Worm (Caenorhabditis elegans) whole organism, L4 larva: ENCODE data around the gene ipla-2.

Experiments
- F49E8.2 ChIP-seq: sonication (generic microtip); optimal IDR thresholded peaks from 2 replicates; lab custom pipeline; 2016; ENCODE audit warnings: missing compliant biosample characterization, mild to moderate bottlenecking, missing genetic modification characterization, borderline replicate concordance
- T20F7.1 ChIP-seq: fragments of 200-800 bp; sonication (Bioruptor generic); optimal IDR thresholded peaks from 2 replicates; lab custom pipeline; 2018; ENCODE audit warnings: mild to moderate bottlenecking, missing genetic modification characterization, missing compliant biosample characterization
- Y48G9A.11 ChIP-seq: fragments of 200-800 bp; sonication (Bioruptor generic); IDR thresholded peaks from 2 replicates; pipeline ENCODE4 v1.3.6; 2022; ENCODE audit warnings: missing genetic modification reagents, missing genetic modification characterization, missing compliant biosample characterization
- aha-1 ChIP-seq: fragments of 150-350 bp; peaks from one replicate; lab custom pipeline; 2014; ENCODE audit warnings: missing biosample characterization, missing genetic modification characterization
- aly-2 ChIP-seq: sonication (generic microtip); optimal IDR thresholded peaks from 2 replicates; lab custom pipeline; 2018; ENCODE audit warnings: missing biosample characterization, missing genetic modification characterization
- ceh-20 ChIP-seq: fragments of 200-800 bp; sonication (Bioruptor generic); IDR thresholded peaks from 2 replicates; pipeline ENCODE4 v1.3.6; 2022; ENCODE audit warnings: missing genetic modification reagents, missing genetic modification characterization, missing compliant biosample characterization
- ceh-28 ChIP-seq: fragments of 150-350 bp; optimal IDR thresholded peaks from 2 replicates; lab custom pipeline; 2014; ENCODE audit warnings: missing biosample characterization, missing genetic modification reagents, missing genetic modification characterization
- ceh-82 ChIP-seq: sonication (generic microtip); optimal IDR thresholded peaks from 2 replicates; lab custom pipeline; 2017; ENCODE audit warnings: missing biosample characterization, missing genetic modification characterization
- ces-1 ChIP-seq: fragments of 150-350 bp; sonication (generic microtip); optimal IDR thresholded peaks from 4 replicates; lab custom pipeline; 2014; ENCODE audit warnings: missing biosample characterization, missing genetic modification reagents, missing genetic modification characterization
- ctbp-1 ChIP-seq: fragments of 200-800 bp; sonication (Bioruptor generic); IDR thresholded peaks from 2 replicates; pipeline ENCODE4 v1.3.6; 2022; ENCODE audit warnings: missing genetic modification reagents, missing genetic modification characterization, missing compliant biosample characterization
- daf-12 ChIP-seq: fragments of 150-350 bp; optimal IDR thresholded peaks from 2 replicates; lab custom pipeline; 2014; ENCODE audit warnings: missing biosample characterization, missing genetic modification reagents, missing genetic modification characterization
- daf-16 ChIP-seq, 3 experiments: sonication (generic microtip); optimal IDR thresholded peaks; 2 replicates each; lab custom pipeline; 2016 to 2017; ENCODE audit warnings: missing genetic modification characterization in 3 of 3, missing genetic modification reagents in 3 of 3, mild to moderate bottlenecking in 2 of 3, missing compliant biosample characterization in 2 of 3, missing biosample characterization in 1 of 3, moderate library complexity in 1 of 3
- daf-19 ChIP-seq: fragments of 200-800 bp; sonication (Bioruptor generic); conservative IDR thresholded peaks from 2 replicates; pipeline ENCODE4 v1.3.6; 2022; ENCODE audit warnings: missing genetic modification characterization, missing compliant biosample characterization
- daf-8 ChIP-seq: fragments of 200-800 bp; sonication (Bioruptor generic); IDR thresholded peaks from 2 replicates; pipeline ENCODE4 v1.3.6; 2022; ENCODE audit warnings: missing genetic modification characterization, missing compliant biosample characterization
- dmd-9 ChIP-seq: fragments of 200-800 bp; sonication (Bioruptor generic); IDR thresholded peaks from 2 replicates; pipeline ENCODE4 v1.3.6; 2022; ENCODE audit warnings: missing genetic modification reagents, missing genetic modification characterization, missing compliant biosample characterization
- duxl-1 ChIP-seq: sonication (generic microtip); optimal IDR thresholded peaks from 2 replicates; lab custom pipeline; 2016; ENCODE audit warnings: mild to moderate bottlenecking, missing genetic modification characterization, moderate library complexity, missing compliant biosample characterization; ENCODE audit not compliant: poor library complexity
- dve-1 ChIP-seq: sonication (generic microtip); optimal IDR thresholded peaks from 2 replicates; lab custom pipeline; 2017; ENCODE audit warnings: antibody characterized with exemption, mild to moderate bottlenecking, missing genetic modification characterization, missing compliant biosample characterization; ENCODE audit not compliant: insufficient read depth
- egl-43 ChIP-seq: fragments of 200-800 bp; sonication (Bioruptor generic); IDR thresholded peaks from 2 replicates; pipeline ENCODE4 v1.3.6; 2022; ENCODE audit warnings: missing genetic modification reagents, missing genetic modification characterization, missing compliant biosample characterization
- fkh-10 ChIP-seq: fragments of 150-350 bp; optimal IDR thresholded peaks from 2 replicates; lab custom pipeline; 2014; ENCODE audit warnings: missing biosample characterization, missing genetic modification reagents, missing genetic modification characterization
- fos-1 ChIP-seq: fragments of 150-350 bp; optimal IDR thresholded peaks from 2 replicates; lab custom pipeline; 2014; ENCODE audit warnings: missing biosample characterization, missing genetic modification characterization
- hlh-30 ChIP-seq: sonication (generic microtip); optimal IDR thresholded peaks from 2 replicates; lab custom pipeline; 2017; ENCODE audit warnings: antibody characterized with exemption, mild to moderate bottlenecking, missing genetic modification characterization, missing compliant biosample characterization; ENCODE audit not compliant: insufficient read depth
- lim-7 ChIP-seq: fragments of 200-800 bp; sonication (Bioruptor generic); IDR thresholded peaks from 2 replicates; pipeline ENCODE4 v1.3.6; 2022; ENCODE audit warnings: missing genetic modification characterization, missing compliant biosample characterization
- lin-13 ChIP-seq: fragments of 150-350 bp; optimal IDR thresholded peaks from 2 replicates; lab custom pipeline; 2014; ENCODE audit warnings: missing biosample characterization, missing genetic modification reagents, missing genetic modification characterization
- lin-38 ChIP-seq: fragments of 200-800 bp; sonication (Bioruptor generic); IDR thresholded peaks from 2 replicates; pipeline ENCODE4 v1.3.6; 2022; ENCODE audit warnings: missing genetic modification reagents, missing genetic modification characterization, missing compliant biosample characterization
- lir-3 ChIP-seq: sonication (generic microtip); optimal IDR thresholded peaks from 2 replicates; lab custom pipeline; 2016; ENCODE audit warnings: mild to moderate bottlenecking, missing genetic modification characterization, missing compliant biosample characterization
- lsy-2 ChIP-seq, 2 experiments: fragments of 150-350 bp in 1 of 2; sonication (generic microtip) in 1 of 2; optimal IDR thresholded peaks; 2 replicates each; lab custom pipeline; 2014 to 2017; ENCODE audit warnings: missing biosample characterization in 2 of 2, missing genetic modification characterization in 2 of 2
- madf-9 ChIP-seq: fragments of 200-800 bp; sonication (Bioruptor generic); conservative IDR thresholded peaks from 2 replicates; pipeline ENCODE4 v1.3.6; 2022; ENCODE audit warnings: missing genetic modification reagents, missing genetic modification characterization, missing compliant biosample characterization
- mdl-1 ChIP-seq, 2 experiments: fragments of 150-350 bp in 1 of 2; sonication (generic microtip) in 1 of 2; optimal IDR thresholded peaks; 2 replicates each; lab custom pipeline; 2014 to 2017; ENCODE audit warnings: missing biosample characterization in 2 of 2, missing genetic modification characterization in 2 of 2
- mdt-29 ChIP-seq: fragments of 200-800 bp; sonication (Bioruptor generic); IDR thresholded peaks from 2 replicates; pipeline ENCODE4 v1.3.6; 2022; ENCODE audit warnings: missing genetic modification reagents, missing genetic modification characterization, missing compliant biosample characterization
- mep-1 ChIP-seq: fragments of 150-350 bp; sonication (generic microtip); optimal IDR thresholded peaks from 3 replicates; lab custom pipeline; 2014; ENCODE audit warnings: missing biosample characterization, missing genetic modification characterization
- mes-2 ChIP-seq: sonication (generic microtip); optimal IDR thresholded peaks from 2 replicates; lab custom pipeline; 2016; ENCODE audit warnings: missing genotype, mild to moderate bottlenecking, missing genetic modification characterization, missing compliant biosample characterization; ENCODE audit not compliant: poor library complexity, severe bottlenecking
- nhr-102 ChIP-seq: sonication (generic microtip); optimal IDR thresholded peaks from 2 replicates; lab custom pipeline; 2016; ENCODE audit warnings: mild to moderate bottlenecking, missing genetic modification characterization, moderate library complexity, missing compliant biosample characterization
- nhr-111 ChIP-seq: fragments of 200-800 bp; sonication (Bioruptor generic); optimal IDR thresholded peaks from 2 replicates; lab custom pipeline; 2018; ENCODE audit warnings: mild to moderate bottlenecking, missing genetic modification characterization, missing compliant biosample characterization
- nhr-25 ChIP-seq: sonication (generic microtip); optimal IDR thresholded peaks from 2 replicates; lab custom pipeline; 2017; ENCODE audit warnings: missing genetic modification characterization, mild to moderate bottlenecking, missing compliant biosample characterization, antibody characterized with exemption, moderate library complexity, borderline replicate concordance; ENCODE audit not compliant: insufficient read depth
- nhr-28 ChIP-seq: fragments of 150-350 bp; optimal IDR thresholded peaks from 2 replicates; lab custom pipeline; 2014; ENCODE audit warnings: missing biosample characterization, missing genetic modification characterization
- nhr-41 ChIP-seq: fragments of 200-800 bp; sonication (Bioruptor generic); IDR thresholded peaks from 2 replicates; pipeline ENCODE4 v1.3.6; 2022; ENCODE audit warnings: missing genetic modification reagents, missing genetic modification characterization, missing compliant biosample characterization
- nhr-42 ChIP-seq: fragments of 200-800 bp; sonication (Bioruptor generic); IDR thresholded peaks from 2 replicates; pipeline ENCODE4 v1.3.6; 2022; ENCODE audit warnings: missing genetic modification characterization, missing compliant biosample characterization
- nhr-48 ChIP-seq: sonication (generic microtip); optimal IDR thresholded peaks from 2 replicates; lab custom pipeline; 2016; ENCODE audit warnings: mild to moderate bottlenecking, missing genetic modification characterization, missing compliant biosample characterization
- nhr-6 ChIP-seq: fragments of 150-350 bp; optimal IDR thresholded peaks from 2 replicates; lab custom pipeline; 2014; ENCODE audit warnings: missing biosample characterization, missing genetic modification characterization
- pha-4 ChIP-seq, 2 experiments: fragments of 150-350 bp in 1 of 2; fragments of 200-800 bp in 1 of 2; sonication (Bioruptor generic) in 1 of 2; IDR thresholded peaks in 1 of 2; optimal IDR thresholded peaks in 1 of 2; 2 replicates each; pipeline versions ENCODE4 v1.3.6 to Lab custom; 2014 to 2022; ENCODE audit warnings: missing genetic modification characterization in 2 of 2, missing genetic modification reagents in 2 of 2, missing biosample characterization in 1 of 2, missing compliant biosample characterization in 1 of 2
- pqm-1 ChIP-seq: sonication (generic microtip); optimal IDR thresholded peaks from 2 replicates; lab custom pipeline; 2017; ENCODE audit warnings: missing biosample characterization, missing genetic modification characterization
- saeg-2 ChIP-seq: fragments of 200-800 bp; sonication (Bioruptor generic); IDR thresholded peaks from 2 replicates; pipeline ENCODE4 v1.3.6; 2022; ENCODE audit warnings: missing genetic modification reagents, missing genetic modification characterization, missing compliant biosample characterization
- sdz-12 ChIP-seq: fragments of 200-800 bp; sonication (Bioruptor generic); optimal IDR thresholded peaks from 2 replicates; lab custom pipeline; 2018; ENCODE audit warnings: mild to moderate bottlenecking, missing genetic modification characterization, missing compliant biosample characterization
- snpc-1.2 ChIP-seq: fragments of 200-800 bp; sonication (Bioruptor generic); IDR thresholded peaks from 2 replicates; pipeline ENCODE4 v1.3.6; 2022; ENCODE audit warnings: missing genetic modification reagents, missing genetic modification characterization, missing compliant biosample characterization
- spr-1 ChIP-seq: sonication (generic microtip); optimal IDR thresholded peaks from 2 replicates; lab custom pipeline; 2016; ENCODE audit warnings: mild to moderate bottlenecking, missing genetic modification characterization, missing compliant biosample characterization
- tag-97 ChIP-seq: fragments of 200-800 bp; sonication (Bioruptor generic); IDR thresholded peaks from 2 replicates; pipeline ENCODE4 v1.3.6; 2022; ENCODE audit warnings: missing genetic modification characterization, missing compliant biosample characterization
- tra-1 ChIP-seq: fragments of 200-800 bp; sonication (Bioruptor generic); IDR thresholded peaks from 2 replicates; pipeline ENCODE4 v1.3.6; 2022; ENCODE audit warnings: missing genetic modification reagents, missing genetic modification characterization, missing compliant biosample characterization
- vab-7 ChIP-seq: fragments of 200-800 bp; sonication (Bioruptor generic); IDR thresholded peaks from 2 replicates; pipeline ENCODE4 v1.3.6; 2022; ENCODE audit warnings: missing genetic modification reagents, missing genetic modification characterization, missing compliant biosample characterization
- zag-1 ChIP-seq: fragments of 150-350 bp; optimal IDR thresholded peaks from 2 replicates; lab custom pipeline; 2014; ENCODE audit warnings: missing biosample characterization, missing genetic modification characterization

The ipla-2 gene

ce11 chrX:9822606-9823264, 15.1 kb downstream of the ipla-2 start (continued):
- TF ChIP-seq nhr-25 (tag; lab: Kevin White, UChicago) (peak; percentile 59), pha-4 (GFP tag; IDR thresholded peaks at IDR 0.05; lab: Robert Waterston, UW) (no peak), pha-4 (tag; optimal IDR thresholded peaks at IDR 0.05; lab: Kevin White, UChicago) (peak; percentile 72), nhr-28 (tag; lab: Kevin White, UChicago) (peak; percentile 45), aly-2 (no peak), mdt-29 (GFP tag; lab: Robert Waterston, UW) (no peak), sdz-12 (no peak), lim-7 (GFP tag; lab: Robert Waterston, UW) (no peak), tag-97 (no peak), saeg-2 (no peak), daf-19 (GFP tag; lab: Robert Waterston, UW) (no peak), nhr-111 (GFP tag; lab: Kevin White, UChicago) (no peak), mes-2 (tag; lab: Kevin White, UChicago) (peak; percentile 74), fos-1 (tag; lab: Kevin White, UChicago) (no peak), ceh-20 (no peak), hlh-30 (tag; lab: Kevin White, UChicago) (peak; percentile 61), madf-9 (GFP tag; lab: Robert Waterston, UW) (no peak), daf-12 (tag; lab: Kevin White, UChicago) (no peak), vab-7 (GFP tag; lab: Robert Waterston, UW) (no peak), daf-16 (GFP tag; optimal IDR thresholded peaks at IDR 0.05; lab: Kevin White, UChicago) (no peak), daf-16 (tag; optimal IDR thresholded peaks at IDR 0.05; lab: Kevin White, UChicago) (peak; percentile 77), nhr-48 (tag; lab: Kevin White, UChicago) (no peak), aha-1 (tag; lab: Kevin White, UChicago) (no peak), mdl-1 (tag; optimal IDR thresholded peaks at IDR 0.05; lab: Kevin White, UChicago) (peak in 1 of 2 experiments; percentile 76), nhr-41 (no peak), lsy-2 (tag; optimal IDR thresholded peaks at IDR 0.05; lab: Kevin White, UChicago) (no peak), lin-13 (GFP tag; lab: Kevin White, UChicago) (no peak), F49E8.2 (tag; lab: Kevin White, UChicago) (no peak), ces-1 (GFP tag; lab: Kevin White, UChicago) (no peak), mep-1 (peak; percentile 85), T20F7.1 (GFP tag; lab: Kevin White, UChicago) (no peak), egl-43 (no peak), spr-1 (tag; lab: Kevin White, UChicago) (no peak), snpc-1.2 (GFP tag; lab: Robert Waterston, UW) (no peak), duxl-1 (no peak), fkh-10 (GFP tag; lab: Kevin White, UChicago) (no peak), ctbp-1 (GFP tag; lab: Robert Waterston, UW) (no peak), zag-1 (no peak), dve-1 (tag; lab: Kevin White, UChicago) (peak; percentile 86), nhr-42 (no peak), daf-8 (GFP tag; lab: Robert Waterston, UW) (no peak), Y48G9A.11 (GFP tag; lab: Robert Waterston, UW) (no peak), dmd-9 (GFP tag; lab: Robert Waterston, UW) (no peak), ceh-82 (tag; lab: Kevin White, UChicago) (no peak), nhr-102 (tag; lab: Kevin White, UChicago) (no peak), pqm-1 (peak; percentile 33), nhr-6 (tag; lab: Kevin White, UChicago) (peak; percentile 42), ceh-28 (peak; percentile 38), lin-38 (GFP tag; lab: Robert Waterston, UW) (no peak), lir-3 (tag; lab: Kevin White, UChicago) (no peak), tra-1 (no peak)
